Worm (Caenorhabditis elegans) whole organism, L3 larva: ENCODE measurements around the gene ZC239.20.
"Not testable (repeated sequence)": the region's sequence is repeated elsewhere in the genome, so short reads cannot be mapped to it uniquely, and the experiment has no call there.

Experiments used
- R02D3.7 ChIP-seq: fragments of 150-350 bp; optimal IDR thresholded peaks from 2 replicates; lab custom pipeline; 2014; ENCODE audit warnings: missing biosample characterization, missing genetic modification characterization
- ama-1 ChIP-seq: fragments of 150-350 bp; optimal IDR thresholded peaks from 2 replicates; lab custom pipeline; 2018
- ceh-16 ChIP-seq: sonication (generic microtip); optimal IDR thresholded peaks from 2 replicates; lab custom pipeline; 2017; ENCODE audit warnings: missing biosample characterization, missing genetic modification characterization
- ceh-28 ChIP-seq: fragments of 150-350 bp; optimal IDR thresholded peaks from 2 replicates; lab custom pipeline; 2014; ENCODE audit warnings: missing biosample characterization, missing genetic modification reagents, missing genetic modification characterization
- ceh-82 ChIP-seq: fragments of 150-350 bp; optimal IDR thresholded peaks from 2 replicates; lab custom pipeline; 2014; ENCODE audit warnings: missing biosample characterization, missing genetic modification characterization
- ceh-9 ChIP-seq: sonication (generic microtip); optimal IDR thresholded peaks from 2 replicates; lab custom pipeline; 2018; ENCODE audit warnings: missing biosample characterization, missing genetic modification characterization
- egl-27 ChIP-seq: sonication (generic microtip); optimal IDR thresholded peaks from 4 replicates; lab custom pipeline; 2017; ENCODE audit warnings: missing biosample characterization, missing genetic modification reagents, missing genetic modification characterization
- elt-2 ChIP-seq: sonication (generic microtip); optimal IDR thresholded peaks from 2 replicates; lab custom pipeline; 2016; ENCODE audit warnings: missing genetic modification reagents, mild to moderate bottlenecking, missing genetic modification characterization, missing compliant biosample characterization
- elt-3 ChIP-seq, 3 experiments: fragments of 150-350 bp in 1 of 3; sonication (generic microtip) in 2 of 3; optimal IDR thresholded peaks; 2 replicates in 2 of 3; 4 replicates in 1 of 3; lab custom pipeline; 2014 to 2017; ENCODE audit warnings: missing biosample characterization in 3 of 3, missing genetic modification characterization in 3 of 3
- fkh-10 ChIP-seq: sonication (generic microtip); optimal IDR thresholded peaks from 2 replicates; lab custom pipeline; 2017; ENCODE audit warnings: missing biosample characterization, missing genetic modification reagents, missing genetic modification characterization
- fos-1 ChIP-seq: fragments of 150-350 bp; optimal IDR thresholded peaks from 2 replicates; lab custom pipeline; 2014; ENCODE audit warnings: missing biosample characterization, missing genetic modification characterization
- hmg-11 ChIP-seq: sonication (generic microtip); optimal IDR thresholded peaks from 2 replicates; lab custom pipeline; 2016; ENCODE audit warnings: missing genetic modification characterization, missing compliant biosample characterization
- lin-39 ChIP-seq: fragments of 150-350 bp; optimal IDR thresholded peaks from 2 replicates; lab custom pipeline; 2018; ENCODE audit warnings: missing biosample characterization, missing genetic modification reagents, missing genetic modification characterization
- mml-1 ChIP-seq: fragments of 150-350 bp; sonication (generic microtip); optimal IDR thresholded peaks from 3 replicates; lab custom pipeline; 2014; ENCODE audit warnings: missing biosample characterization, missing genetic modification characterization
- nhr-11 ChIP-seq: fragments of 150-350 bp; optimal IDR thresholded peaks from 2 replicates; lab custom pipeline; 2014; ENCODE audit warnings: missing biosample characterization, missing genetic modification characterization
- nhr-23 ChIP-seq: fragments of 150-350 bp; optimal IDR thresholded peaks from 2 replicates; lab custom pipeline; 2014; ENCODE audit warnings: missing biosample characterization, missing genetic modification reagents, missing genetic modification characterization
- nhr-25 ChIP-seq: sonication (generic microtip); optimal IDR thresholded peaks from 2 replicates; lab custom pipeline; 2017; ENCODE audit warnings: missing biosample characterization, missing genetic modification characterization
- nhr-28 ChIP-seq: fragments of 150-350 bp; optimal IDR thresholded peaks from 2 replicates; lab custom pipeline; 2014; ENCODE audit warnings: missing biosample characterization, missing genetic modification characterization
- nhr-43 ChIP-seq: sonication (generic microtip); optimal IDR thresholded peaks from 2 replicates; lab custom pipeline; 2016; ENCODE audit warnings: mild to moderate bottlenecking, missing genetic modification characterization, missing compliant biosample characterization; ENCODE audit not compliant: poor library complexity, severe bottlenecking
- nhr-67 ChIP-seq: fragments of 150-350 bp; optimal IDR thresholded peaks from 2 replicates; lab custom pipeline; 2014; ENCODE audit warnings: missing biosample characterization, missing genetic modification characterization
- nhr-76 ChIP-seq: fragments of 150-350 bp; sonication (generic microtip); optimal IDR thresholded peaks from 5 replicates; lab custom pipeline; 2014; ENCODE audit warnings: missing biosample characterization, missing genetic modification characterization
- nhr-77 ChIP-seq: fragments of 150-350 bp; optimal IDR thresholded peaks from 2 replicates; lab custom pipeline; 2014; ENCODE audit warnings: missing biosample characterization, missing genetic modification characterization
- pha-4 ChIP-seq: fragments of 150-350 bp; optimal IDR thresholded peaks from 2 replicates; lab custom pipeline; 2014; ENCODE audit warnings: missing biosample characterization, missing genetic modification reagents, missing genetic modification characterization
- pqm-1 ChIP-seq: fragments of 150-350 bp; optimal IDR thresholded peaks from 2 replicates; lab custom pipeline; 2017; ENCODE audit warnings: missing biosample characterization, missing genetic modification characterization, inconsistent platforms
- sea-2 ChIP-seq: fragments of 150-350 bp; sonication (generic microtip); optimal IDR thresholded peaks from 4 replicates; lab custom pipeline; 2014; ENCODE audit warnings: missing biosample characterization, missing genetic modification reagents, missing genetic modification characterization
- skn-1 ChIP-seq: fragments of 150-350 bp; optimal IDR thresholded peaks from 2 replicates; lab custom pipeline; 2014; ENCODE audit warnings: missing biosample characterization, missing genetic modification characterization
- tbx-2 ChIP-seq: sonication (generic microtip); optimal IDR thresholded peaks from 2 replicates; lab custom pipeline; 2016; ENCODE audit warnings: mild to moderate bottlenecking, missing genetic modification characterization, missing compliant biosample characterization
- unc-39 ChIP-seq: sonication (generic microtip); optimal IDR thresholded peaks from 4 replicates; lab custom pipeline; 2017; ENCODE audit warnings: missing biosample characterization, missing genetic modification characterization
- ztf-4 ChIP-seq: fragments of 150-350 bp; optimal IDR thresholded peaks from 2 replicates; lab custom pipeline; 2014; ENCODE audit warnings: missing biosample characterization, missing genetic modification characterization

ZC239.20 gene

ce11 chrII:3224631-3225030, 18.3 kb upstream of the ZC239.20 start, which contains the start of gene ZC239.15:
ZC239.15 (minus strand) TSS chrII:3224731.
- peak; percentile 20 for TF ChIP-seq elt-2 (tag; lab: Kevin White, UChicago)
- no peak for TF ChIP-seq nhr-67
- no peak for TF ChIP-seq nhr-11 (tag; lab: Kevin White, UChicago)

DNA sequence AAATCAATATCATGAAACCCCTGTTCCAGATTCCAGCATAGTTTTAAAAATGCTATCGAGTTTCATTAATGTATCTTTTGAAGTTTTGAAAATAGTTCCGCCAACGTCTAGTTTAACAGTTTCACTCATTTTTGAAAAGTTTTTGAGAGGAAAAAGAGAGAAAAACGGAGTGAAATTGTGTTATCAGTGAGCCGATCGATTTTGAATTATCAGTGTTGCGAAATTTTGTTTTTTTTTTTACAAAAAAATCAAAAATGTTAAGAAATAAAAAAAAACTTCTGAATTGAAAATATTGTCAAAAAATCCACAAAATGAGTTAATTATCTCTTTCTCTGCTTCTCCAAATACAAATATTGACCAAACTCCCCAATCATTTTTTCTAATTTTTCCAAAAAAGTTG, 16.4 kb upstream of the ZC239.20 start, which contains the start of gene ZC239.13:
TSS of gene ZC239.13 (minus strand) at position 154 of the 400 bp plus-strand sequence.
- TF ChIP-seq mml-1 (tag; lab: Kevin White, UChicago) (no peak), R02D3.7 (no peak), ama-1 (lab: Kevin White, UChicago) (no peak), pha-4 (no peak), fkh-10 (GFP tag; lab: Kevin White, UChicago) (no peak), ceh-9 (tag; lab: Kevin White, UChicago) (no peak), elt-2 (tag; lab: Kevin White, UChicago) (peak; percentile 39)

- TF ChIP-seq ceh-28 (tag; lab: Kevin White, UChicago) (no peak), nhr-77 (tag; lab: Kevin White, UChicago) (no peak), nhr-25 (no peak), pqm-1 (tag; lab: Kevin White, UChicago) (no peak), mml-1 (tag; lab: Kevin White, UChicago) (no peak), sea-2 (no peak)
Observed at ce11 chrII:3221730-3222129, 15.4 kb upstream of the ZC239.20 start, which contains the start of gene ZC239.14. ZC239.14 (minus strand) TSS chrII:3222034.

- TF ChIP-seq nhr-43 (tag; lab: Kevin White, UChicago) (no peak), elt-2 (tag; lab: Kevin White, UChicago) (peak; percentile 15)
Observed at ce11 chrII:3220723-3221122, 14.4 kb upstream of the ZC239.20 start, which contains the start of gene ZC239.22. ZC239.22 (minus strand) TSS chrII:3220823.

ce11 chrII:3215762-3216161, 9.4 kb upstream of the ZC239.20 start, which contains the start of gene ZC239.3:
ZC239.3 (plus strand) TSS chrII:3216062.
- TF ChIP-seq nhr-28, elt-2, ceh-82 (tag; lab: Kevin White, UChicago): not testable (repeated sequence)

- TF ChIP-seq ceh-16 = no peak
- TF ChIP-seq egl-27 = no peak
- no peak for TF ChIP-seq lin-39
- no peak for TF ChIP-seq ceh-9 (tag; lab: Kevin White, UChicago)
- no peak for TF ChIP-seq nhr-76 (tag; lab: Kevin White, UChicago)
- TF ChIP-seq nhr-23 (tag; lab: Kevin White, UChicago) = no peak
- no peak for TF ChIP-seq fos-1 (tag; lab: Kevin White, UChicago)
- TF ChIP-seq elt-3 (tag; optimal IDR thresholded peaks at IDR 0.05; lab: Kevin White, UChicago) = no peak
- TF ChIP-seq unc-39 (tag; lab: Kevin White, UChicago) = no peak
- TF ChIP-seq hmg-11 (tag; lab: Kevin White, UChicago) = no peak
- no peak for TF ChIP-seq ztf-4 (tag; lab: Kevin White, UChicago)
- no peak for TF ChIP-seq nhr-25
- no peak for TF ChIP-seq pha-4
- TF ChIP-seq, all 47 proteins: peak for 0
Observed at ce11 chrII:3213898-3214297, 7.6 kb upstream of the ZC239.20 start, which contains the start of gene ZC239.4. ZC239.4 (plus strand) TSS chrII:3214198.

ce11 chrII:3210365-3210764, 4.0 kb upstream of the ZC239.20 start, which contains the start of gene ZC239.5:
ZC239.5 (plus strand) TSS chrII:3210665.
- TF ChIP-seq tbx-2 = no peak
- TF ChIP-seq ceh-9 (tag; lab: Kevin White, UChicago) = no peak
- TF ChIP-seq skn-1 (tag; lab: Kevin White, UChicago) = no peak
- TF ChIP-seq ceh-82 (tag; lab: Kevin White, UChicago) = no peak
- TF ChIP-seq elt-3 (tag; optimal IDR thresholded peaks at IDR 0.05; lab: Kevin White, UChicago) = no peak
- TF ChIP-seq nhr-25 = no peak
- no peak for TF ChIP-seq elt-2 (tag; lab: Kevin White, UChicago)
- no peak for TF ChIP-seq ztf-4 (tag; lab: Kevin White, UChicago)
